Fruit fly (Drosophila melanogaster) whole organism, embryonic: ENCODE results near the gene Srg3.
A peak's percentile ranks its signal among the peaks of the same experiment; 100 is the strongest.

Experiments used
- Blimp-1 ChIP-seq: fragments of 200-800 bp; sonication (Bioruptor generic); optimal IDR thresholded peaks from 3 replicates; lab custom pipeline; 2018; ENCODE audit warnings: missing biosample characterization, missing genetic modification characterization, mild to moderate bottlenecking, moderate library complexity, missing genetic modification reagents
- Bteb2 ChIP-seq: fragments of 200-800 bp; sonication (Bioruptor generic); optimal IDR thresholded peaks from 2 replicates; lab custom pipeline; 2016; ENCODE audit warnings: missing biosample characterization, missing genetic modification characterization
- CG10147 ChIP-seq: fragments of 200-800 bp; sonication (Bioruptor generic); optimal IDR thresholded peaks from 2 replicates; lab custom pipeline; 2019; ENCODE audit warnings: missing biosample characterization, mild to moderate bottlenecking, missing genetic modification characterization, moderate library complexity
- CG10267 ChIP-seq: fragments of 200-800 bp; sonication (Bioruptor generic); optimal IDR thresholded peaks from 2 replicates; lab custom pipeline; 2018; ENCODE audit warnings: missing biosample characterization, mild to moderate bottlenecking, missing genetic modification characterization, moderate library complexity
- CG11247 ChIP-seq: fragments of 200-800 bp; sonication (Bioruptor generic); IDR thresholded peaks from 2 replicates; pipeline ENCODE4 v1.3.6; 2022; ENCODE audit warnings: missing biosample characterization, missing genetic modification characterization
- CG13624 ChIP-seq: fragments of 200-800 bp; sonication (Bioruptor generic); optimal IDR thresholded peaks from 2 replicates; lab custom pipeline; 2016; ENCODE audit warnings: missing biosample characterization, missing genetic modification characterization
- CG1647 ChIP-seq: fragments of 200-800 bp; sonication (Bioruptor generic); optimal IDR thresholded peaks from 3 replicates; lab custom pipeline; 2016; ENCODE audit warnings: missing biosample characterization, missing genetic modification characterization
- CG1792 ChIP-seq: fragments of 200-800 bp; sonication (Bioruptor generic); optimal IDR thresholded peaks from 2 replicates; lab custom pipeline; 2016; ENCODE audit warnings: missing biosample characterization, missing genetic modification characterization
- CG18599 ChIP-seq: fragments of 200-800 bp; sonication (Bioruptor generic); optimal IDR thresholded peaks from 3 replicates; lab custom pipeline; 2017; ENCODE audit warnings: missing biosample characterization, missing genetic modification characterization, mild to moderate bottlenecking, moderate library complexity, missing genetic modification reagents
- CG2678 ChIP-seq: fragments of 200-800 bp; sonication (Bioruptor generic); optimal IDR thresholded peaks from 3 replicates; lab custom pipeline; 2019; ENCODE audit warnings: missing biosample characterization, mild to moderate bottlenecking, missing genetic modification characterization, moderate library complexity
- CG4360 ChIP-seq: fragments of 200-800 bp; sonication (Bioruptor generic); IDR thresholded peaks from 2 replicates; pipeline ENCODE4 v1.3.6; 2022; ENCODE audit warnings: missing biosample characterization, missing genetic modification characterization
- CG6683 ChIP-seq: fragments of 200-800 bp; sonication (Bioruptor generic); optimal IDR thresholded peaks from 2 replicates; lab custom pipeline; 2017; ENCODE audit warnings: missing biosample characterization, mild to moderate bottlenecking, missing genetic modification characterization, missing genetic modification reagents
- CG7357 ChIP-seq: fragments of 200-800 bp; sonication (Bioruptor generic); IDR thresholded peaks from 3 replicates; pipeline ENCODE4 v1.3.6; 2022; ENCODE audit warnings: missing biosample characterization, missing genetic modification characterization
- CG8388 ChIP-seq: fragments of 200-800 bp; sonication (Bioruptor generic); optimal IDR thresholded peaks from 2 replicates; lab custom pipeline; 2019; ENCODE audit warnings: missing biosample characterization, mild to moderate bottlenecking, missing genetic modification characterization, moderate library complexity
- CG8765 ChIP-seq: fragments of 200-800 bp; sonication (Bioruptor generic); IDR thresholded peaks from 2 replicates; pipeline ENCODE4 v1.3.6; 2022; ENCODE audit warnings: missing biosample characterization, missing genetic modification characterization
- CG8924 ChIP-seq: fragments of 200-800 bp; optimal IDR thresholded peaks from 3 replicates; lab custom pipeline; 2019; ENCODE audit warnings: missing biosample characterization, mild to moderate bottlenecking, missing genetic modification characterization, moderate library complexity
- CG9437 ChIP-seq: fragments of 200-800 bp; sonication (Bioruptor generic); optimal IDR thresholded peaks from 2 replicates; lab custom pipeline; 2018; ENCODE audit warnings: missing biosample characterization, mild to moderate bottlenecking, missing genetic modification characterization
- Dip3 ChIP-seq: fragments of 200-800 bp; sonication (Bioruptor generic); optimal IDR thresholded peaks from 3 replicates; lab custom pipeline; 2016; ENCODE audit warnings: missing biosample characterization, missing genetic modification characterization
- ERR ChIP-seq: fragments of 200-800 bp; sonication (Bioruptor generic); optimal IDR thresholded peaks from 2 replicates; lab custom pipeline; 2016; ENCODE audit warnings: missing biosample characterization, missing genetic modification characterization
- Fer1 ChIP-seq: fragments of 200-800 bp; sonication (Bioruptor generic); optimal IDR thresholded peaks from 2 replicates; lab custom pipeline; 2017; ENCODE audit warnings: missing biosample characterization, mild to moderate bottlenecking, missing genetic modification characterization
- Fer2 ChIP-seq: fragments of 200-800 bp; sonication (Bioruptor generic); optimal IDR thresholded peaks from 2 replicates; lab custom pipeline; 2018; ENCODE audit warnings: missing biosample characterization, mild to moderate bottlenecking, missing genetic modification characterization, moderate library complexity
- Hr3 ChIP-seq: fragments of 200-800 bp; sonication (Bioruptor generic); optimal IDR thresholded peaks from 3 replicates; lab custom pipeline; 2016; ENCODE audit warnings: missing biosample characterization, missing genetic modification characterization
- Med ChIP-seq: fragments of 200-800 bp; sonication (Bioruptor generic); peaks from one replicate; lab custom pipeline; 2016; ENCODE audit warnings: missing biosample characterization, missing genetic modification characterization, mild to moderate bottlenecking, inconsistent platforms, moderate library complexity
- Mes4 ChIP-seq: fragments of 200-800 bp; sonication (Bioruptor generic); optimal IDR thresholded peaks from 2 replicates; lab custom pipeline; 2016; ENCODE audit warnings: missing biosample characterization, missing genetic modification characterization
- NC2α ChIP-seq: fragments of 200-800 bp; sonication (Bioruptor generic); optimal IDR thresholded peaks from 2 replicates; lab custom pipeline; 2016; ENCODE audit warnings: missing biosample characterization, missing genetic modification characterization
- Rfx ChIP-seq: fragments of 200-800 bp; sonication (Bioruptor generic); IDR thresholded peaks from 2 replicates; pipeline ENCODE4 v1.3.6; 2022; ENCODE audit warnings: missing biosample characterization, missing genetic modification characterization
- Spps ChIP-seq: fragments of 200-800 bp; sonication (Bioruptor generic); optimal IDR thresholded peaks from 2 replicates; lab custom pipeline; 2018; ENCODE audit warnings: missing biosample characterization, mild to moderate bottlenecking, missing genetic modification characterization
- Trl ChIP-seq, 3 experiments: fragments of >200 bp in 2 of 3; fragments of 200-800 bp in 1 of 3; sonication (Bioruptor generic) in 1 of 3; optimal IDR thresholded peaks; 2 replicates in 1 of 3; 3 replicates in 2 of 3; lab custom pipeline; 2016 to 2017; ENCODE audit warnings: missing biosample characterization in 1 of 3, missing genetic modification characterization in 1 of 3
- btn ChIP-seq: fragments of 200-800 bp; sonication (Bioruptor generic); optimal IDR thresholded peaks from 2 replicates; lab custom pipeline; 2016; ENCODE audit warnings: missing biosample characterization, missing genetic modification characterization
- chinmo ChIP-seq: fragments of 200-800 bp; sonication (Bioruptor generic); IDR thresholded peaks from 4 replicates; pipeline ENCODE4 v1.3.6; 2022; ENCODE audit warnings: missing biosample characterization, missing genetic modification characterization; ENCODE audit not compliant: partially characterized antibody
- dati ChIP-seq: fragments of 200-800 bp; sonication (Bioruptor generic); IDR thresholded peaks from 2 replicates; pipeline ENCODE4 v1.3.6; 2022; ENCODE audit warnings: missing biosample characterization, missing genetic modification characterization
- eve ChIP-seq, 2 experiments: fragments of >200 bp; optimal IDR thresholded peaks; 2 replicates each; lab custom pipeline; 2017; ENCODE audit warnings: missing biosample characterization in 2 of 2, missing genetic modification characterization in 2 of 2
- fru ChIP-seq: fragments of >200 bp; optimal IDR thresholded peaks from 2 replicates; lab custom pipeline; 2017
- hbn ChIP-seq: fragments of 200-800 bp; sonication (Bioruptor generic); IDR thresholded peaks from 2 replicates; pipeline ENCODE4 v1.3.6; 2022; ENCODE audit warnings: missing biosample characterization, missing genetic modification characterization; ENCODE audit not compliant: partially characterized antibody
- jumu ChIP-seq: fragments of 200-800 bp; sonication (Bioruptor generic); optimal IDR thresholded peaks from 3 replicates; lab custom pipeline; 2016; ENCODE audit warnings: missing biosample characterization, missing genetic modification characterization
- klu ChIP-seq: fragments of 200-800 bp; sonication (Bioruptor generic); IDR thresholded peaks from 2 replicates; pipeline ENCODE4 v1.3.6; 2022; ENCODE audit warnings: missing biosample characterization, missing genetic modification characterization
- mirr ChIP-seq: fragments of 200-800 bp; sonication (Bioruptor generic); optimal IDR thresholded peaks from 3 replicates; lab custom pipeline; 2018; ENCODE audit warnings: missing biosample characterization, mild to moderate bottlenecking, missing genetic modification characterization
- shn ChIP-seq: fragments of 200-800 bp; sonication (Bioruptor generic); optimal IDR thresholded peaks from 3 replicates; lab custom pipeline; 2016; ENCODE audit warnings: missing biosample characterization, missing genetic modification characterization
- so ChIP-seq: fragments of 200-800 bp; sonication (Bioruptor generic); IDR thresholded peaks from 3 replicates; pipeline ENCODE4 v1.3.6; 2022; ENCODE audit warnings: missing biosample characterization, missing genetic modification characterization
- trem ChIP-seq: fragments of 200-800 bp; optimal IDR thresholded peaks from 3 replicates; lab custom pipeline; 2019; ENCODE audit warnings: missing biosample characterization, mild to moderate bottlenecking, missing genetic modification characterization, moderate library complexity
- ttk ChIP-seq: fragments of 200-800 bp; sonication (Bioruptor generic); IDR thresholded peaks from 2 replicates; pipeline ENCODE4 v2.1.2; 2022; ENCODE audit warnings: missing biosample characterization, missing genetic modification characterization
- zfh1 ChIP-seq: fragments of 200-800 bp; sonication (Bioruptor generic); IDR thresholded peaks from 3 replicates; pipeline ENCODE4 v1.3.6; 2022; ENCODE audit warnings: missing biosample characterization, missing genetic modification characterization

The Srg3 gene

DNA sequence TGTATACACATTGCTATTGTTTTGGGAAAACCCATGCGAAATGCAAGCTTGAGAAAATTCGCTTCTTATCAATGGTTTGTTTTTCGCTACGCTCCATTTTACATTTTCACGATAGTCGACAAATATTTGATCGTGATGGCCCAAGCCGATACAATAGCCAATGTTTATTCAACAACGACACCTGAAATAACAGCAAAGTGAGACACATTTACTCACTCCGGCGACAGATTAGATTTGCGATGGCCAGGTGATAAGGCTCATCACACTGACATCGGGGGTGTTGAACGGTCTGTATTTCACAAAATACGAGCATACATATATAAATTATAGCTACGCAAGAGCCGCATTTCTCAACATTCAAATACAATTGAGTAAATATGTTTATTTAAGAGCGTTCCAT, 45.9 kb upstream of the Srg3 start (continued):
- TF ChIP-seq trem (tag; lab: Kevin White, UChicago) (peak; percentile 13), Spps (tag; lab: Kevin White, UChicago) (peak; percentile 41), Blimp-1 (GFP tag; lab: Kevin White, UChicago) (peak; percentile 58), ERR (GFP tag; lab: Kevin White, UChicago) (peak; percentile 49), CG6683 (GFP tag; lab: Kevin White, UChicago) (peak; percentile 81), NC2α (no peak), Med (GFP tag; lab: Kevin White, UChicago) (peak; percentile 92), zfh1 (GFP tag; lab: Robert Waterston, UW) (peak; percentile 59; the same call in 2 of the 3 replicates), shn (GFP tag; lab: Kevin White, UChicago) (no peak), Fer2 (tag; lab: Kevin White, UChicago) (peak; percentile 59), Dip3 (GFP tag; lab: Kevin White, UChicago) (no peak), CG8765 (GFP tag; lab: Robert Waterston, UW) (no peak), CG9437 (no peak), hbn (GFP tag; lab: Robert Waterston, UW) (no peak), btn (no peak), CG10267 (tag; lab: Kevin White, UChicago) (no peak), dati (no peak), CG8924 (tag; lab: Kevin White, UChicago) (peak; percentile 25), CG1647 (GFP tag; lab: Kevin White, UChicago) (peak; percentile 69), so (GFP tag; lab: Robert Waterston, UW) (peak; percentile 55; the same call in 2 of the 3 replicates), CG8388 (GFP tag; lab: Kevin White, UChicago) (peak; percentile 70), CG2678 (tag; lab: Kevin White, UChicago) (peak; percentile 87), CG10147 (peak; percentile 63), fru (lab: Kevin White, UChicago) (no peak), CG1792 (peak; percentile 76), ttk (GFP tag; lab: Robert Waterston, UW) (no peak), CG7357 (no peak), CG18599 (peak; percentile 96), CG4360 (GFP tag; lab: Robert Waterston, UW) (no peak), Mes4 (GFP tag; lab: Kevin White, UChicago) (no peak), CG11247 (GFP tag; lab: Robert Waterston, UW) (no peak), CG13624 (peak; percentile 45), Hr3 (GFP tag; lab: Kevin White, UChicago) (no peak), klu (no peak), Bteb2 (GFP tag; lab: Kevin White, UChicago) (peak; percentile 3), jumu (no peak), Trl (optimal IDR thresholded peaks at IDR 0.05; lab: Kevin White, UChicago) (no peak), Trl (GFP tag; optimal IDR thresholded peaks at IDR 0.05; lab: Kevin White, UChicago) (peak; percentile 70)

DNA sequence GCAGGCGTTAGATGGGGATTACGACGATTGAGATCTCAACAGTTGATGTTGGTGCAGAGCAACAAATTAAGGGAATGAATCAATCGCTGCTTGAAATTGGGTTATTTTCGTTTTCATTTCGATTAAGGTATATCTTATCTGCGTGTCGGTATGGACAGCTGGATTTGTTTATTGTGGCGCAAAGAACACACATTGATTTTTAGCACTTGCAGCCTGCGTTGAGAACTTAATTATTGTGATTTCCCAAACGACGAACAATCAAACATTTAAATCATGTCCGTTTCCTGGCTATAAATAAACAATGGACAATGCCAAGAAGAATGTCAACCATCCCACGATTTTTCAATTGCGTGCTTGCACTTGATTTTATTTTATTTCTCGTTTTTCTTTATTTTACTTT, 45.0 kb upstream of the Srg3 start:
- peak; percentile 21 for TF ChIP-seq mirr (GFP tag; lab: Kevin White, UChicago)
- TF ChIP-seq Fer1, result no peak
- TF ChIP-seq eve (GFP tag; optimal IDR thresholded peaks at IDR 0.05; lab: Kevin White, UChicago), result peak in 1 of 2 experiments; percentile 64
- TF ChIP-seq chinmo (GFP tag; lab: Robert Waterston, UW), result 0 out of 4 replicates have a peak, but pooled peaks have one; percentile 48
- TF ChIP-seq Rfx (GFP tag; lab: Robert Waterston, UW), result 0 out of 2 replicates have a peak, but pooled peaks have one; percentile 1
